Fruit fly (Drosophila melanogaster): ENCODE results near the gene Scr.

dm6 chr3R:6817200-6817599 lies 32.6 kb downstream of the Scr start:
- no peak for TF ChIP-seq ttk (optimal IDR thresholded peaks at IDR 0.05)
- TF ChIP-seq psq (optimal IDR thresholded peaks at IDR 0.05), result no peak
- no peak for TF ChIP-seq Sin3A (optimal IDR thresholded peaks at IDR 0.05)
- TF ChIP-seq insv (optimal IDR thresholded peaks at IDR 0.05), result no peak
- TF ChIP-seq h (optimal IDR thresholded peaks at IDR 0.05), result no peak
- no peak for TF ChIP-seq Myc (optimal IDR thresholded peaks at IDR 0.05)

Data from Kc167 (cell line).